Worm (Caenorhabditis elegans) whole organism, early embryonic: ENCODE measurements around the gene abf-3.
"Not testable (repeated sequence)": the region's sequence is repeated elsewhere in the genome, so short reads cannot be mapped to it uniquely, and the experiment has no call there.

Experiments used
- F13C5.2 ChIP-seq: sonication (generic microtip); optimal IDR thresholded peaks from 2 replicates; lab custom pipeline; 2017; ENCODE audit warnings: mild to moderate bottlenecking, missing genetic modification characterization, inconsistent platforms, missing compliant biosample characterization
- aly-1 ChIP-seq: sonication (generic microtip); optimal IDR thresholded peaks from 2 replicates; lab custom pipeline; 2016; ENCODE audit warnings: missing genetic modification characterization, missing compliant biosample characterization
- flt-1 ChIP-seq: fragments of 200-800 bp; sonication (Bioruptor generic); IDR thresholded peaks from 2 replicates; pipeline ENCODE4 v1.3.6; 2022; ENCODE audit warnings: missing genetic modification characterization, missing compliant biosample characterization
- hmg-4 ChIP-seq: fragments of 200-800 bp; sonication (Bioruptor generic); optimal IDR thresholded peaks from 2 replicates; lab custom pipeline; 2018; ENCODE audit warnings: mild to moderate bottlenecking, missing genetic modification characterization, missing compliant biosample characterization
- pes-1 ChIP-seq: fragments of 200-800 bp; sonication (Bioruptor generic); IDR thresholded peaks from 2 replicates; pipeline ENCODE4 v1.3.6; 2022; ENCODE audit warnings: missing genetic modification reagents, missing genetic modification characterization, missing compliant biosample characterization
- tbx-37 ChIP-seq: fragments of 200-800 bp; sonication (Bioruptor generic); conservative IDR thresholded peaks from 2 replicates; pipeline ENCODE4 v1.3.6; 2022; ENCODE audit warnings: missing genetic modification reagents, missing genetic modification characterization, missing compliant biosample characterization

DNA sequence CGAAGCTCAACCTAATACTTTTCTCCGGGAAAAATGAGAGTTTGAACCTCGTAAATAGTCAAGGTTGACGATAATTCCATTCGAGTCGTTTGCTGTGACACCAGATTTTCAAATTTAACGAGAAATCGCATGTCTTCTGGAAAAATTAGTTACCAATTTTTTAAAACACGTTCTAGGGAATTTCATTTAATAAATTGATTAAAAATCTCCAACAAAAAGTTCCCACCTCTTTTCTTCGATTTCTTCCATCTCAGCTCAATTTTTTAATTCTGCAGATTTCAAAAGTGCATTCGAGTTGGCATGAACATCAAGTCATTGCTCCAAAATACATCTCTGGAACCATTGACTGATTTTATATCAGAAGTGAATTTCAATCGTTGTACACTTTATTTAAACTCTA, 5.7 kb downstream of the abf-3 start, which contains the start of gene nhr-282:
- TF ChIP-seq tbx-37; flt-1; hmg-4 (GFP tag; lab: Kevin White, UChicago); F13C5.2; pes-1 (GFP tag; lab: Robert Waterston, UW); aly-1 (tag; lab: Kevin White, UChicago): not testable (repeated sequence)
